Fruit fly (Drosophila melanogaster) whole organism, embryonic: ENCODE measurements around the gene Gmppb.

ENCODE experiments used
- CG12219 ChIP-seq: fragments of 200-800 bp; sonication (Bioruptor generic); optimal IDR thresholded peaks from 3 replicates; lab custom pipeline; 2018; ENCODE audit warnings: missing biosample characterization, mild to moderate bottlenecking, missing genetic modification characterization
- Camta ChIP-seq: fragments of 200-800 bp; sonication (Bioruptor generic); optimal IDR thresholded peaks from 2 replicates; lab custom pipeline; 2016; ENCODE audit warnings: missing biosample characterization, missing genetic modification characterization
- Hr51 ChIP-seq, 2 experiments: fragments of 200-800 bp; sonication (Bioruptor generic); optimal IDR thresholded peaks; 2 replicates in 1 of 2; 3 replicates in 1 of 2; lab custom pipeline; 2016 to 2018; ENCODE audit warnings: missing biosample characterization in 2 of 2, missing genetic modification characterization in 2 of 2, mild to moderate bottlenecking in 1 of 2, moderate library complexity in 1 of 2
- Side ChIP-seq: fragments of 200-800 bp; sonication (Bioruptor generic); optimal IDR thresholded peaks from 2 replicates; lab custom pipeline; 2016; ENCODE audit warnings: missing biosample characterization, missing genetic modification characterization
- gsb-n ChIP-seq: fragments of 200-800 bp; sonication (Bioruptor generic); optimal IDR thresholded peaks from 3 replicates; lab custom pipeline; 2018; ENCODE audit warnings: missing biosample characterization, mild to moderate bottlenecking, missing genetic modification characterization

- no peak for TF ChIP-seq gsb-n (tag; lab: Kevin White, UChicago)
- no peak for TF ChIP-seq CG12219 (GFP tag; lab: Kevin White, UChicago)
- no peak for TF ChIP-seq Camta (GFP tag; lab: Kevin White, UChicago)
- no peak for TF ChIP-seq Hr51 (GFP tag; optimal IDR thresholded peaks at IDR 0.05; lab: Kevin White, UChicago)
- no peak for TF ChIP-seq Side (GFP tag; lab: Kevin White, UChicago)
Observed at dm6 chr3R:4780721-4781120, 30.5 kb upstream of the Gmppb start.
